Worm (Caenorhabditis elegans) whole organism, L1 larva: ENCODE results near the gene D1044.1.

Source experiments
- C16A3.4 ChIP-seq: fragments of 150-350 bp; optimal IDR thresholded peaks from 2 replicates; lab custom pipeline; 2014; ENCODE audit warnings: missing biosample characterization, missing genetic modification characterization
- F16B12.6 ChIP-seq: fragments of 150-350 bp; optimal IDR thresholded peaks from 2 replicates; lab custom pipeline; 2014; ENCODE audit warnings: missing biosample characterization, missing genetic modification characterization
- Y116A8C.19 ChIP-seq: sonication (generic microtip); optimal IDR thresholded peaks from 2 replicates; lab custom pipeline; 2016; ENCODE audit warnings: missing compliant biosample characterization, missing genetic modification characterization, borderline replicate concordance
- aha-1 ChIP-seq: fragments of 150-350 bp; optimal IDR thresholded peaks from 2 replicates; lab custom pipeline; 2014; ENCODE audit warnings: missing biosample characterization, missing genetic modification characterization
- alr-1 ChIP-seq: fragments of 200-800 bp; sonication (Bioruptor generic); optimal IDR thresholded peaks from 2 replicates; lab custom pipeline; 2018; ENCODE audit warnings: borderline replicate concordance, mild to moderate bottlenecking, missing genetic modification characterization, missing compliant biosample characterization
- aly-2 ChIP-seq: fragments of 150-350 bp; optimal IDR thresholded peaks from 2 replicates; lab custom pipeline; 2014; ENCODE audit warnings: missing biosample characterization, missing genetic modification characterization
- ama-1 ChIP-seq: fragments of 150-350 bp; optimal IDR thresholded peaks from 2 replicates; lab custom pipeline; 2014
- blmp-1 ChIP-seq: fragments of 150-350 bp; optimal IDR thresholded peaks from 2 replicates; lab custom pipeline; 2014; ENCODE audit warnings: missing biosample characterization, missing genetic modification characterization
- ceh-63 ChIP-seq: fragments of 200-800 bp; sonication (Bioruptor generic); optimal IDR thresholded peaks from 2 replicates; lab custom pipeline; 2018; ENCODE audit warnings: mild to moderate bottlenecking, missing genetic modification characterization, missing compliant biosample characterization
- ceh-90 ChIP-seq: sonication (generic microtip); optimal IDR thresholded peaks from 2 replicates; lab custom pipeline; 2016; ENCODE audit warnings: missing genetic modification characterization, missing compliant biosample characterization
- efl-1 ChIP-seq, 4 experiments: fragments of 150-350 bp; optimal IDR thresholded peaks in 3 of 4; peaks in 1 of 4; 1 replicate in 1 of 4; 2 replicates in 3 of 4; lab custom pipeline; 2014; ENCODE audit warnings: missing biosample characterization in 2 of 4, missing genetic modification characterization in 2 of 4, missing genetic modification reagents in 2 of 4
- efl-3 ChIP-seq: fragments of 200-800 bp; sonication (Bioruptor generic); optimal IDR thresholded peaks from 2 replicates; lab custom pipeline; 2018; ENCODE audit warnings: mild to moderate bottlenecking, missing genetic modification characterization, missing compliant biosample characterization
- elt-2 ChIP-seq: sonication (generic microtip); optimal IDR thresholded peaks from 2 replicates; lab custom pipeline; 2016; ENCODE audit warnings: missing genetic modification characterization, mild to moderate bottlenecking, inconsistent platforms, missing compliant biosample characterization, missing genetic modification reagents
- fkh-10 ChIP-seq: sonication (generic microtip); optimal IDR thresholded peaks from 2 replicates; lab custom pipeline; 2017; ENCODE audit warnings: missing biosample characterization, missing genetic modification reagents, missing genetic modification characterization
- fkh-8 ChIP-seq: sonication (generic microtip); optimal IDR thresholded peaks from 2 replicates; lab custom pipeline; 2016; ENCODE audit warnings: mild to moderate bottlenecking, missing genetic modification characterization, missing compliant biosample characterization
- fos-1 ChIP-seq: fragments of 150-350 bp; optimal IDR thresholded peaks from 2 replicates; lab custom pipeline; 2014; ENCODE audit warnings: missing biosample characterization, missing genetic modification characterization
- grh-1 ChIP-seq: fragments of 200-800 bp; sonication (Bioruptor generic); IDR thresholded peaks from 2 replicates; pipeline ENCODE4 v1.3.6; 2022; ENCODE audit warnings: missing genetic modification reagents, missing genetic modification characterization, missing compliant biosample characterization
- hlh-17 ChIP-seq: fragments of 200-800 bp; sonication (Bioruptor generic); optimal IDR thresholded peaks from 2 replicates; lab custom pipeline; 2018; ENCODE audit warnings: missing genetic modification characterization, mild to moderate bottlenecking, missing compliant biosample characterization, moderate library complexity, borderline replicate concordance
- hlh-4 ChIP-seq: sonication (generic microtip); optimal IDR thresholded peaks from 2 replicates; lab custom pipeline; 2016; ENCODE audit warnings: mild to moderate bottlenecking, missing genetic modification characterization, missing compliant biosample characterization
- irx-1 ChIP-seq: sonication (generic microtip); optimal IDR thresholded peaks from 2 replicates; lab custom pipeline; 2016; ENCODE audit warnings: missing genetic modification characterization, missing compliant biosample characterization
- lin-13 ChIP-seq: fragments of 150-350 bp; optimal IDR thresholded peaks from 2 replicates; lab custom pipeline; 2014; ENCODE audit warnings: missing biosample characterization, missing genetic modification reagents, missing genetic modification characterization
- lin-14 ChIP-seq: fragments of 200-800 bp; sonication (Bioruptor generic); optimal IDR thresholded peaks from 2 replicates; lab custom pipeline; 2018; ENCODE audit warnings: mild to moderate bottlenecking, missing genetic modification characterization, moderate library complexity, missing compliant biosample characterization
- lin-35 ChIP-seq, 2 experiments: fragments of 150-350 bp; optimal IDR thresholded peaks; 2 replicates each; lab custom pipeline; 2014; ENCODE audit warnings: missing biosample characterization in 2 of 2, missing genetic modification characterization in 2 of 2, missing genetic modification reagents in 2 of 2
- lir-3 ChIP-seq: sonication (generic microtip); optimal IDR thresholded peaks from 2 replicates; lab custom pipeline; 2016; ENCODE audit warnings: mild to moderate bottlenecking, missing genetic modification characterization, moderate library complexity, missing compliant biosample characterization; ENCODE audit not compliant: poor library complexity
- nhr-11 ChIP-seq: fragments of 150-350 bp; optimal IDR thresholded peaks from 2 replicates; lab custom pipeline; 2014; ENCODE audit warnings: missing biosample characterization, missing genetic modification characterization
- nhr-12 ChIP-seq: sonication (generic microtip); optimal IDR thresholded peaks from 2 replicates; lab custom pipeline; 2017; ENCODE audit warnings: missing biosample characterization, missing genetic modification characterization
- nhr-19 ChIP-seq: fragments of 200-800 bp; sonication (Bioruptor generic); conservative IDR thresholded peaks from 2 replicates; pipeline ENCODE4 v1.3.6; 2022; ENCODE audit warnings: missing genetic modification characterization, missing compliant biosample characterization
- nhr-20 ChIP-seq: sonication (generic microtip); optimal IDR thresholded peaks from 2 replicates; lab custom pipeline; 2016; ENCODE audit warnings: mild to moderate bottlenecking, missing genetic modification characterization, missing compliant biosample characterization
- nhr-237 ChIP-seq: fragments of 150-350 bp; optimal IDR thresholded peaks from 2 replicates; lab custom pipeline; 2014; ENCODE audit warnings: missing biosample characterization, missing genetic modification characterization
- nhr-47 ChIP-seq: sonication (generic microtip); optimal IDR thresholded peaks from 2 replicates; lab custom pipeline; 2016; ENCODE audit warnings: mild to moderate bottlenecking, missing genetic modification characterization, moderate library complexity, missing compliant biosample characterization
- nhr-71 ChIP-seq: sonication (generic microtip); optimal IDR thresholded peaks from 2 replicates; lab custom pipeline; 2016; ENCODE audit warnings: mild to moderate bottlenecking, missing genetic modification characterization, moderate library complexity, missing compliant biosample characterization
- nhr-76 ChIP-seq: sonication (generic microtip); optimal IDR thresholded peaks from 2 replicates; lab custom pipeline; 2017; ENCODE audit warnings: missing biosample characterization, missing genetic modification characterization
- nhr-85 ChIP-seq: sonication (generic microtip); peaks from one replicate; lab custom pipeline; 2016; ENCODE audit warnings: missing genetic modification characterization, inconsistent platforms, missing compliant biosample characterization
- nhr-90 ChIP-seq: sonication (generic microtip); optimal IDR thresholded peaks from 2 replicates; lab custom pipeline; 2016; ENCODE audit warnings: mild to moderate bottlenecking, missing genetic modification characterization, missing compliant biosample characterization; ENCODE audit not compliant: poor library complexity
- skn-1 ChIP-seq: fragments of 150-350 bp; optimal IDR thresholded peaks from 2 replicates; lab custom pipeline; 2014; ENCODE audit warnings: missing biosample characterization, missing genetic modification characterization
- snu-23 ChIP-seq: sonication (generic microtip); optimal IDR thresholded peaks from 2 replicates; lab custom pipeline; 2016; ENCODE audit warnings: missing genetic modification characterization, missing compliant biosample characterization
- sox-4 ChIP-seq: sonication (generic microtip); optimal IDR thresholded peaks from 2 replicates; lab custom pipeline; 2016; ENCODE audit warnings: missing genetic modification characterization, missing compliant biosample characterization
- sup-37 ChIP-seq: fragments of 200-800 bp; sonication (Bioruptor generic); optimal IDR thresholded peaks from 2 replicates; lab custom pipeline; 2018; ENCODE audit warnings: mild to moderate bottlenecking, missing genetic modification characterization, missing compliant biosample characterization
- swsn-7 ChIP-seq: sonication (generic microtip); optimal IDR thresholded peaks from 2 replicates; lab custom pipeline; 2016; ENCODE audit warnings: missing genetic modification characterization, missing compliant biosample characterization
- unc-62 ChIP-seq: fragments of 150-350 bp; optimal IDR thresholded peaks from 2 replicates; lab custom pipeline; 2014; ENCODE audit warnings: missing biosample characterization, missing genetic modification reagents, missing genetic modification characterization
- unc-86 ChIP-seq: sonication (generic microtip); optimal IDR thresholded peaks from 2 replicates; lab custom pipeline; 2016; ENCODE audit warnings: missing genetic modification characterization, missing compliant biosample characterization
- ztf-4 ChIP-seq: fragments of 150-350 bp; optimal IDR thresholded peaks from 2 replicates; lab custom pipeline; 2014; ENCODE audit warnings: missing biosample characterization, missing genetic modification characterization

D1044.1 gene

ce11 chrIII:5505474-5506022 is 38.5 kb upstream of the D1044.1 start:
- no peak for TF ChIP-seq nhr-237 (tag; lab: Kevin White, UChicago)
- no peak for TF ChIP-seq efl-1 (optimal IDR thresholded peaks at IDR 0.05; lab: Kevin White, UChicago)
- peak in 1 of 2 experiments; percentile 90 for TF ChIP-seq efl-1 (GFP tag; optimal IDR thresholded peaks at IDR 0.05 in 1 of 2; lab: Kevin White, UChicago)
- TF ChIP-seq aly-2, result peak; percentile 76
- TF ChIP-seq nhr-76, result no peak
- TF ChIP-seq fkh-10 (GFP tag; lab: Kevin White, UChicago), result no peak
- no peak for TF ChIP-seq fos-1
- TF ChIP-seq blmp-1 (tag; lab: Kevin White, UChicago), result no peak
- TF ChIP-seq ama-1, result no peak
- TF ChIP-seq lin-13, result no peak
- no peak for TF ChIP-seq sup-37 (GFP tag; lab: Kevin White, UChicago)
- TF ChIP-seq lin-14, result no peak
- TF ChIP-seq skn-1 (tag; lab: Kevin White, UChicago), result no peak
- TF ChIP-seq elt-2, result no peak
- no peak for TF ChIP-seq alr-1 (tag; lab: Kevin White, UChicago)
- TF ChIP-seq grh-1 (GFP tag; lab: Robert Waterston, UW), result no peak
- peak; percentile 5 for TF ChIP-seq lir-3 (tag; lab: Kevin White, UChicago)
- no peak for TF ChIP-seq unc-62
- TF ChIP-seq, all 84 proteins: peak for 3

- TF ChIP-seq ceh-63 (GFP tag; lab: Kevin White, UChicago), result no peak
- TF ChIP-seq skn-1 (tag; lab: Kevin White, UChicago), result no peak
- peak; percentile 55 for TF ChIP-seq grh-1 (GFP tag; lab: Robert Waterston, UW)
- TF ChIP-seq fos-1, result no peak
- peak; percentile 40 for TF ChIP-seq fkh-8
- TF ChIP-seq nhr-20 (tag; lab: Kevin White, UChicago), result peak; percentile 26
- peak in 1 of 2 experiments; percentile 21 for TF ChIP-seq efl-1 (optimal IDR thresholded peaks at IDR 0.05; lab: Kevin White, UChicago)
- TF ChIP-seq efl-1 (GFP tag; optimal IDR thresholded peaks at IDR 0.05 in 1 of 2; lab: Kevin White, UChicago), result peak in 1 of 2 experiments; percentile 92
- TF ChIP-seq nhr-85 (tag; lab: Kevin White, UChicago), result peak; percentile 82
- no peak for TF ChIP-seq F16B12.6 (tag; lab: Kevin White, UChicago)
- peak; percentile 14 for TF ChIP-seq swsn-7 (tag; lab: Kevin White, UChicago)
- no peak for TF ChIP-seq C16A3.4 (tag; lab: Kevin White, UChicago)
- peak; percentile 33 for TF ChIP-seq nhr-19
- no peak for TF ChIP-seq aha-1 (tag; lab: Kevin White, UChicago)
- peak; percentile 33 for TF ChIP-seq ztf-4 (tag; lab: Kevin White, UChicago)
- TF ChIP-seq nhr-12, result no peak
- TF ChIP-seq nhr-11 (tag; lab: Kevin White, UChicago), result no peak
- TF ChIP-seq snu-23 (GFP tag; lab: Kevin White, UChicago), result peak; percentile 52
- no peak for TF ChIP-seq lir-3 (tag; lab: Kevin White, UChicago)
- peak; percentile 51 for TF ChIP-seq nhr-71 (tag; lab: Kevin White, UChicago)
- TF ChIP-seq Y116A8C.19 (tag; lab: Kevin White, UChicago), result no peak
- TF ChIP-seq efl-3 (GFP tag; lab: Kevin White, UChicago), result no peak
- TF ChIP-seq irx-1 (tag; lab: Kevin White, UChicago), result no peak
- peak; percentile 55 for TF ChIP-seq nhr-47 (tag; lab: Kevin White, UChicago)
- peak; percentile 54 for TF ChIP-seq nhr-90
- TF ChIP-seq ama-1, result peak; percentile 97
- TF ChIP-seq hlh-4 (tag; lab: Kevin White, UChicago), result no peak
- TF ChIP-seq ceh-90 (tag; lab: Kevin White, UChicago), result no peak
- TF ChIP-seq hlh-17 (GFP tag; lab: Kevin White, UChicago), result no peak
- no peak for TF ChIP-seq unc-86 (tag; lab: Kevin White, UChicago)
- TF ChIP-seq elt-2, result peak; percentile 61
- peak; percentile 9 for TF ChIP-seq sox-4 (tag; lab: Kevin White, UChicago)
- TF ChIP-seq lin-35 (GFP tag; optimal IDR thresholded peaks at IDR 0.05; lab: Kevin White, UChicago), result peak in 1 of 2 experiments; percentile 21
- TF ChIP-seq, all 84 proteins: peak for 16
Measured at ce11 chrIII:5506023-5506597, 38.0 kb upstream of the D1044.1 start.
